Worm (Caenorhabditis elegans) whole organism, L1 larva: ENCODE results near the gene mpst-7.

Source experiments
- lin-39 ChIP-seq: fragments of 150-350 bp; optimal IDR thresholded peaks from 2 replicates; lab custom pipeline; 2014; ENCODE audit warnings: missing biosample characterization, missing genetic modification reagents, missing genetic modification characterization
- mep-1 ChIP-seq: fragments of 150-350 bp; optimal IDR thresholded peaks from 2 replicates; lab custom pipeline; 2014; ENCODE audit warnings: missing biosample characterization, missing genetic modification characterization
- nhr-28 ChIP-seq: fragments of 150-350 bp; optimal IDR thresholded peaks from 2 replicates; lab custom pipeline; 2014; ENCODE audit warnings: missing biosample characterization, missing genetic modification characterization
- nhr-77 ChIP-seq: fragments of 150-350 bp; optimal IDR thresholded peaks from 2 replicates; lab custom pipeline; 2014; ENCODE audit warnings: missing biosample characterization, missing genetic modification characterization
- rnt-1 ChIP-seq: sonication (generic microtip); optimal IDR thresholded peaks from 2 replicates; lab custom pipeline; 2016; ENCODE audit warnings: mild to moderate bottlenecking, missing genetic modification characterization, moderate library complexity, missing compliant biosample characterization
- skn-1 ChIP-seq: fragments of 150-350 bp; optimal IDR thresholded peaks from 2 replicates; lab custom pipeline; 2014; ENCODE audit warnings: missing biosample characterization, missing genetic modification characterization

- TF ChIP-seq skn-1 (tag; lab: Kevin White, UChicago) (no peak), lin-39 (no peak), mep-1 (tag; lab: Kevin White, UChicago) (no peak), nhr-77 (no peak), rnt-1 (tag; lab: Kevin White, UChicago) (no peak), nhr-28 (tag; lab: Kevin White, UChicago) (no peak)
Measured at ce11 chrV:12992891-12993290, 32.0 kb upstream of the mpst-7 start, which contains the start of the genes F15B9.11 and dsl-7.
